Worm (Caenorhabditis elegans) whole organism, early embryonic: ENCODE measurements around the gene T21D12.14.

Experiments
- flt-1 ChIP-seq: fragments of 200-800 bp; sonication (Bioruptor generic); IDR thresholded peaks from 2 replicates; pipeline ENCODE4 v1.3.6; 2022; ENCODE audit warnings: missing genetic modification characterization, missing compliant biosample characterization
- hmbx-1 ChIP-seq: sonication (generic microtip); optimal IDR thresholded peaks from 2 replicates; lab custom pipeline; 2016; ENCODE audit warnings: mild to moderate bottlenecking, missing genetic modification characterization, missing compliant biosample characterization
- tbx-11 ChIP-seq: fragments of 200-800 bp; sonication (Bioruptor generic); IDR thresholded peaks from 2 replicates; pipeline ENCODE4 v1.3.6; 2022; ENCODE audit warnings: missing genetic modification characterization, missing compliant biosample characterization

DNA sequence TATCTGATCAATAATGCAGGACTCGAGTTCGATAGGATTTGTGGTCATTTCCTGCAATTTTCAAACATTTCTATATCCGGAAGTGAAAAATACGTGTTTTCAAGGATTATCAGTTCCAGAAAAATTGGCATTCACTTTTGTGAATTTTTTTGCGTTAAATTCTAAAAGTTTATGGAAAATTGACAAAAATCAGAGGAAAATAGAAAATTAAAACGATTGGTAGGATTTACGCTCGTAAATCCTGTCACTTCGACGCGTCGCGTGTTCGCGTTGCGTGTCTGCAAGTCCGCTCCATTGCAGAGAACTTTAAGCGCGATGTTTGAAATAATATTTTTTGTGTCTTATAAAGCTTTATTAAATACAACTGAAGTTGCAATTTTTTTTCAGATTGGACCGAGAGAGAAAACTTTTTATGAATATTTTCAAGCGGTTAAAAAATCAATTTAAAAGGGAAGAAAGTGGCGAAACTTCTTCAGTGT lies 32.5 kb downstream of the T21D12.14 start, which contains the start of gene rcat-1:
- no peak for TF ChIP-seq tbx-11 (GFP tag; lab: Robert Waterston, UW)
- TF ChIP-seq flt-1 (GFP tag; lab: Robert Waterston, UW), result no peak
- no peak for TF ChIP-seq hmbx-1
